Fruit fly (Drosophila melanogaster) whole organism, embryonic: ENCODE results near the gene CG9393.

Source experiments
- Abd-B ChIP-seq: fragments of 200-800 bp; sonication (Bioruptor generic); optimal IDR thresholded peaks from 2 replicates; lab custom pipeline; 2018; ENCODE audit warnings: missing biosample characterization, mild to moderate bottlenecking, missing genetic modification characterization, moderate library complexity
- Atf6 ChIP-seq: fragments of 200-800 bp; sonication (Bioruptor generic); IDR thresholded peaks from 2 replicates; pipeline ENCODE4 v1.3.6; 2022; ENCODE audit warnings: missing biosample characterization, missing genetic modification characterization
- Awh ChIP-seq: fragments of 200-800 bp; sonication (Bioruptor generic); IDR thresholded peaks from 2 replicates; pipeline ENCODE4, ENCODE4 v1.3.6; 2022; ENCODE audit warnings: missing biosample characterization, missing genetic modification characterization
- Bgb ChIP-seq: fragments of 200-800 bp; sonication (Bioruptor generic); IDR thresholded peaks from 2 replicates; pipeline ENCODE4 v1.3.6; 2022; ENCODE audit warnings: missing biosample characterization, missing genetic modification characterization; ENCODE audit not compliant: partially characterized antibody
- BtbVII ChIP-seq: fragments of 200-800 bp; sonication (Bioruptor generic); optimal IDR thresholded peaks from 3 replicates; lab custom pipeline; 2017; ENCODE audit warnings: missing biosample characterization, mild to moderate bottlenecking, missing genetic modification characterization
- CG10209 ChIP-seq: fragments of 200-800 bp; sonication (Bioruptor generic); optimal IDR thresholded peaks from 3 replicates; lab custom pipeline; 2017; ENCODE audit warnings: missing biosample characterization, mild to moderate bottlenecking, missing genetic modification characterization, missing genetic modification reagents
- CG10431 ChIP-seq: fragments of 200-800 bp; sonication (Bioruptor generic); optimal IDR thresholded peaks from 3 replicates; lab custom pipeline; 2018; ENCODE audit warnings: missing biosample characterization, mild to moderate bottlenecking, missing genetic modification characterization
- CG10979 ChIP-seq: fragments of 200-800 bp; sonication (Bioruptor generic); optimal IDR thresholded peaks from 2 replicates; lab custom pipeline; 2018; ENCODE audit warnings: missing biosample characterization, mild to moderate bottlenecking, missing genetic modification characterization, moderate library complexity
- CG12155 ChIP-seq: fragments of 200-800 bp; sonication (Bioruptor generic); optimal IDR thresholded peaks from 3 replicates; lab custom pipeline; 2016; ENCODE audit warnings: missing biosample characterization, missing genetic modification characterization
- CG12769 ChIP-seq: fragments of 200-800 bp; sonication (Bioruptor generic); optimal IDR thresholded peaks from 2 replicates; lab custom pipeline; 2019; ENCODE audit warnings: missing biosample characterization, mild to moderate bottlenecking, missing genetic modification characterization, moderate library complexity
- CG13296 ChIP-seq: fragments of 200-800 bp; sonication (Bioruptor generic); optimal IDR thresholded peaks from 3 replicates; lab custom pipeline; 2018; ENCODE audit warnings: missing biosample characterization, mild to moderate bottlenecking, missing genetic modification characterization
- CG13775 ChIP-seq: fragments of 200-800 bp; sonication (Bioruptor generic); optimal IDR thresholded peaks from 3 replicates; lab custom pipeline; 2017; ENCODE audit warnings: missing biosample characterization, mild to moderate bottlenecking, missing genetic modification characterization
- CG14441 ChIP-seq: fragments of 200-800 bp; sonication (Bioruptor generic); IDR thresholded peaks from 2 replicates; pipeline ENCODE4 v1.3.6; 2022; ENCODE audit warnings: missing biosample characterization, missing genetic modification characterization
- CG15479 ChIP-seq: fragments of 200-800 bp; sonication (Bioruptor generic); optimal IDR thresholded peaks from 3 replicates; lab custom pipeline; 2019; ENCODE audit warnings: missing biosample characterization, mild to moderate bottlenecking, missing genetic modification characterization, moderate library complexity
- CG17802 ChIP-seq: fragments of 200-800 bp; sonication (Bioruptor generic); optimal IDR thresholded peaks from 2 replicates; lab custom pipeline; 2018; ENCODE audit warnings: missing biosample characterization, mild to moderate bottlenecking, missing genetic modification characterization, moderate library complexity
- CG18764 ChIP-seq: fragments of 200-800 bp; sonication (Bioruptor generic); optimal IDR thresholded peaks from 3 replicates; lab custom pipeline; 2016; ENCODE audit warnings: missing biosample characterization, missing genetic modification characterization
- CG2120 ChIP-seq: fragments of 200-800 bp; sonication (Bioruptor generic); optimal IDR thresholded peaks from 3 replicates; lab custom pipeline; 2016; ENCODE audit warnings: missing biosample characterization, missing genetic modification characterization
- CG4328 ChIP-seq: fragments of 200-800 bp; sonication (Bioruptor generic); optimal IDR thresholded peaks from 3 replicates; lab custom pipeline; 2017; ENCODE audit warnings: missing biosample characterization, missing genetic modification reagents, missing genetic modification characterization
- CG43689 ChIP-seq: fragments of 200-800 bp; sonication (Bioruptor generic); IDR thresholded peaks from 2 replicates; pipeline ENCODE4 v1.3.6; 2022; ENCODE audit warnings: missing biosample characterization, missing genetic modification characterization
- CG7556 ChIP-seq: fragments of 200-800 bp; sonication (Bioruptor generic); optimal IDR thresholded peaks from 2 replicates; lab custom pipeline; 2017; ENCODE audit warnings: missing biosample characterization, mild to moderate bottlenecking, missing genetic modification characterization
- CG7987 ChIP-seq: fragments of 200-800 bp; sonication (Bioruptor generic); optimal IDR thresholded peaks from 2 replicates; lab custom pipeline; 2018; ENCODE audit warnings: missing biosample characterization, mild to moderate bottlenecking, missing genetic modification characterization, moderate library complexity
- CG8359 ChIP-seq: fragments of 200-800 bp; sonication (Bioruptor generic); optimal IDR thresholded peaks from 2 replicates; lab custom pipeline; 2017; ENCODE audit warnings: missing biosample characterization, mild to moderate bottlenecking, missing genetic modification characterization, borderline replicate concordance
- CG8924 ChIP-seq: fragments of 200-800 bp; optimal IDR thresholded peaks from 3 replicates; lab custom pipeline; 2019; ENCODE audit warnings: missing biosample characterization, mild to moderate bottlenecking, missing genetic modification characterization, moderate library complexity
- Camta ChIP-seq: fragments of 200-800 bp; sonication (Bioruptor generic); optimal IDR thresholded peaks from 2 replicates; lab custom pipeline; 2016; ENCODE audit warnings: missing biosample characterization, missing genetic modification characterization
- Dek ChIP-seq: fragments of 200-800 bp; sonication (Bioruptor generic); optimal IDR thresholded peaks from 3 replicates; lab custom pipeline; 2019; ENCODE audit warnings: missing biosample characterization, mild to moderate bottlenecking, missing genetic modification characterization, moderate library complexity
- E2f2 ChIP-seq: fragments of 200-800 bp; sonication (Bioruptor generic); IDR thresholded peaks from 2 replicates; pipeline ENCODE4 v1.3.6; 2022; ENCODE audit warnings: missing biosample characterization, missing genetic modification characterization
- Elba2 ChIP-seq: fragments of 200-800 bp; sonication (Bioruptor generic); optimal IDR thresholded peaks from 3 replicates; lab custom pipeline; 2016; ENCODE audit warnings: missing biosample characterization, missing genetic modification characterization
- Nf-YB ChIP-seq: fragments of 200-800 bp; sonication (Bioruptor generic); optimal IDR thresholded peaks from 3 replicates; lab custom pipeline; 2019; ENCODE audit warnings: missing biosample characterization, mild to moderate bottlenecking, missing genetic modification characterization, moderate library complexity
- Oaz ChIP-seq: fragments of 200-800 bp; sonication (Bioruptor generic); IDR thresholded peaks from 2 replicates; pipeline ENCODE4 v1.3.6; 2022; ENCODE audit warnings: missing biosample characterization, missing genetic modification characterization
- Opbp ChIP-seq: fragments of 200-800 bp; sonication (Bioruptor generic); IDR thresholded peaks from 3 replicates; pipeline ENCODE4 v1.3.6; 2022; ENCODE audit warnings: missing biosample characterization, missing genetic modification characterization; ENCODE audit not compliant: partially characterized antibody
- PHDP ChIP-seq: fragments of 200-800 bp; sonication (Bioruptor generic); optimal IDR thresholded peaks from 3 replicates; lab custom pipeline; 2018; ENCODE audit warnings: missing biosample characterization, mild to moderate bottlenecking, missing genetic modification characterization, moderate library complexity
- Xbp1 ChIP-seq: fragments of 200-800 bp; sonication (Bioruptor generic); optimal IDR thresholded peaks from 3 replicates; lab custom pipeline; 2016; ENCODE audit warnings: missing biosample characterization, mild to moderate bottlenecking, missing genetic modification characterization
- bab2 ChIP-seq: fragments of 200-800 bp; sonication (Bioruptor generic); optimal IDR thresholded peaks from 2 replicates; lab custom pipeline; 2016; ENCODE audit warnings: missing biosample characterization, missing genetic modification characterization
- dmrt11E ChIP-seq: fragments of 200-800 bp; sonication (Bioruptor generic); optimal IDR thresholded peaks from 3 replicates; lab custom pipeline; 2018; ENCODE audit warnings: missing biosample characterization, mild to moderate bottlenecking, missing genetic modification characterization, moderate library complexity
- dmrt99B ChIP-seq: fragments of 200-800 bp; sonication (Bioruptor generic); optimal IDR thresholded peaks from 2 replicates; lab custom pipeline; 2018; ENCODE audit warnings: missing biosample characterization, mild to moderate bottlenecking, missing genetic modification characterization, moderate library complexity
- ems ChIP-seq: fragments of 200-800 bp; sonication (Bioruptor generic); optimal IDR thresholded peaks from 3 replicates; lab custom pipeline; 2016; ENCODE audit warnings: missing biosample characterization, missing genetic modification characterization
- maf-S ChIP-seq: fragments of 200-800 bp; sonication (Bioruptor generic); optimal IDR thresholded peaks from 2 replicates; lab custom pipeline; 2016; ENCODE audit warnings: missing biosample characterization, missing genetic modification characterization
- mld ChIP-seq: fragments of 200-800 bp; sonication (Bioruptor generic); IDR thresholded peaks from 3 replicates; pipeline ENCODE4 v1.3.6; 2022; ENCODE audit warnings: missing biosample characterization, missing genetic modification characterization; ENCODE audit not compliant: partially characterized antibody
- nom ChIP-seq: fragments of 200-800 bp; sonication (Bioruptor generic); optimal IDR thresholded peaks from 2 replicates; lab custom pipeline; 2017; ENCODE audit warnings: missing biosample characterization, missing genetic modification characterization, mild to moderate bottlenecking, moderate library complexity, missing genetic modification reagents
- peb ChIP-seq: fragments of 200-800 bp; sonication (Bioruptor generic); IDR thresholded peaks from 2 replicates; pipeline ENCODE4 v1.3.6; 2022; ENCODE audit warnings: missing biosample characterization, missing genetic modification characterization
- pita ChIP-seq: fragments of 200-800 bp; sonication (Bioruptor generic); optimal IDR thresholded peaks from 2 replicates; lab custom pipeline; 2017; ENCODE audit warnings: missing biosample characterization, mild to moderate bottlenecking, missing genetic modification characterization
- pum ChIP-seq: fragments of 200-800 bp; sonication (Bioruptor generic); optimal IDR thresholded peaks from 2 replicates; lab custom pipeline; 2016; ENCODE audit warnings: missing biosample characterization, missing genetic modification characterization
- row ChIP-seq: fragments of 200-800 bp; sonication (Bioruptor generic); IDR thresholded peaks from 3 replicates; pipeline ENCODE4 v1.3.6; 2022; ENCODE audit warnings: missing biosample characterization, missing genetic modification characterization
- sc ChIP-seq, 3 experiments: fragments of >200 bp in 2 of 3; fragments of 200-800 bp in 1 of 3; sonication (Bioruptor generic) in 1 of 3; optimal IDR thresholded peaks; 2 replicates in 2 of 3; 3 replicates in 1 of 3; lab custom pipeline; 2017; ENCODE audit warnings: mild to moderate bottlenecking in 1 of 3, missing biosample characterization in 1 of 3, missing genetic modification characterization in 1 of 3, missing genetic modification reagents in 1 of 3
- sd ChIP-seq: fragments of 200-800 bp; sonication (Bioruptor generic); optimal IDR thresholded peaks from 3 replicates; lab custom pipeline; 2018; ENCODE audit warnings: missing biosample characterization, mild to moderate bottlenecking, missing genetic modification characterization, moderate library complexity
- sens ChIP-seq: fragments of 200-800 bp; sonication (Bioruptor generic); peaks from one replicate; lab custom pipeline; 2016; ENCODE audit warnings: missing biosample characterization, missing genetic modification characterization
- tap ChIP-seq: fragments of 200-800 bp; optimal IDR thresholded peaks from 3 replicates; lab custom pipeline; 2019; ENCODE audit warnings: missing biosample characterization, mild to moderate bottlenecking, missing genetic modification characterization, moderate library complexity
- toy ChIP-seq: fragments of 200-800 bp; sonication (Bioruptor generic); IDR thresholded peaks from 2 replicates; pipeline ENCODE4 v1.3.6; 2022; ENCODE audit warnings: missing biosample characterization, missing genetic modification characterization
- zfh1 ChIP-seq: fragments of 200-800 bp; sonication (Bioruptor generic); IDR thresholded peaks from 3 replicates; pipeline ENCODE4 v1.3.6; 2022; ENCODE audit warnings: missing biosample characterization, missing genetic modification characterization
- zfh2 ChIP-seq: fragments of 200-800 bp; sonication (Bioruptor generic); optimal IDR thresholded peaks from 2 replicates; lab custom pipeline; 2016; ENCODE audit warnings: missing biosample characterization, missing genetic modification characterization

CG9393 gene

dm6 chr3R:9613124-9613523, 49.7 kb upstream of the CG9393 start (continued):
- TF ChIP-seq Bgb (no peak), Xbp1 (GFP tag; lab: Kevin White, UChicago) (peak; percentile 70), pita (no peak), Nf-YB (GFP tag; lab: Kevin White, UChicago) (peak; percentile 9), CG13296 (GFP tag; lab: Kevin White, UChicago) (peak; percentile 18), dmrt11E (tag; lab: Kevin White, UChicago) (peak; percentile 5), ems (GFP tag; lab: Kevin White, UChicago) (peak; percentile 69), CG15479 (GFP tag; lab: Kevin White, UChicago) (no peak), PHDP (tag; lab: Kevin White, UChicago) (peak; percentile 71), Oaz (GFP tag; lab: Robert Waterston, UW) (no peak), Awh (0 out of 2 replicates have a peak, but pooled peaks have one; percentile 44), maf-S (GFP tag; lab: Kevin White, UChicago) (peak; percentile 33), CG18764 (GFP tag; lab: Kevin White, UChicago) (peak; percentile 34), bab2 (GFP tag; lab: Kevin White, UChicago) (peak; percentile 65), sens (GFP tag; lab: Kevin White, UChicago) (peak; percentile 95), CG10431 (GFP tag; lab: Kevin White, UChicago) (no peak), Elba2 (GFP tag; lab: Kevin White, UChicago) (no peak), Camta (GFP tag; lab: Kevin White, UChicago) (peak; percentile 62), zfh1 (GFP tag; lab: Robert Waterston, UW) (peak; percentile 80), CG14441 (GFP tag; lab: Robert Waterston, UW) (peak; percentile 66), Dek (tag; lab: Kevin White, UChicago) (peak; percentile 16), CG4328 (no peak), CG8359 (GFP tag; lab: Kevin White, UChicago) (no peak), Opbp (GFP tag; lab: Robert Waterston, UW) (no peak), Abd-B (peak; percentile 54), CG12155 (GFP tag; lab: Kevin White, UChicago) (peak; percentile 22), sc (optimal IDR thresholded peaks at IDR 0.05; lab: Kevin White, UChicago) (no peak), sc (GFP tag; optimal IDR thresholded peaks at IDR 0.05; lab: Kevin White, UChicago) (no peak), Atf6 (GFP tag; lab: Robert Waterston, UW) (peak; percentile 59), dmrt99B (tag; lab: Kevin White, UChicago) (peak; percentile 75), BtbVII (GFP tag; lab: Kevin White, UChicago) (peak; percentile 58), CG13775 (GFP tag; lab: Kevin White, UChicago) (peak; percentile 22), CG12769 (tag; lab: Kevin White, UChicago) (peak; percentile 69), CG2120 (peak; percentile 71), toy (GFP tag; lab: Robert Waterston, UW) (no peak), nom (GFP tag; lab: Kevin White, UChicago) (no peak), row (GFP tag; lab: Robert Waterston, UW) (peak; percentile 64), CG10209 (peak; percentile 49), CG8924 (peak; percentile 15), CG7987 (GFP tag; lab: Kevin White, UChicago) (peak; percentile 20), zfh2 (GFP tag; lab: Kevin White, UChicago) (peak; percentile 59), pum (GFP tag; lab: Kevin White, UChicago) (peak; percentile 45), CG17802 (tag; lab: Kevin White, UChicago) (no peak), sd (tag; lab: Kevin White, UChicago) (no peak), CG7556 (GFP tag; lab: Kevin White, UChicago) (peak; percentile 46), mld (no peak), CG43689 (GFP tag; lab: Robert Waterston, UW) (no peak), CG10979 (tag; lab: Kevin White, UChicago) (peak; percentile 57), E2f2 (GFP tag; lab: Robert Waterston, UW) (0 out of 2 replicates have a peak, but pooled peaks have one; percentile 14), tap (tag; lab: Kevin White, UChicago) (peak; percentile 20), peb (GFP tag; lab: Robert Waterston, UW) (no peak)
